Worm (Caenorhabditis elegans) whole organism, L1 larva: Measurements from ENCODE around the gene nhr-27.

Experiments
- C16A3.4 ChIP-seq: fragments of 150-350 bp; optimal IDR thresholded peaks from 2 replicates; lab custom pipeline; 2014; ENCODE audit warnings: missing biosample characterization, missing genetic modification characterization
- aha-1 ChIP-seq: fragments of 150-350 bp; optimal IDR thresholded peaks from 2 replicates; lab custom pipeline; 2014; ENCODE audit warnings: missing biosample characterization, missing genetic modification characterization
- alr-1 ChIP-seq: fragments of 200-800 bp; sonication (Bioruptor generic); optimal IDR thresholded peaks from 2 replicates; lab custom pipeline; 2018; ENCODE audit warnings: borderline replicate concordance, mild to moderate bottlenecking, missing genetic modification characterization, missing compliant biosample characterization
- blmp-1 ChIP-seq: fragments of 150-350 bp; optimal IDR thresholded peaks from 2 replicates; lab custom pipeline; 2014; ENCODE audit warnings: missing biosample characterization, missing genetic modification characterization
- ceh-82 ChIP-seq, 3 experiments: fragments of 150-350 bp in 1 of 3; sonication (generic microtip) in 2 of 3; optimal IDR thresholded peaks; 2 replicates each; lab custom pipeline; 2014 to 2017; ENCODE audit warnings: missing biosample characterization in 3 of 3, missing genetic modification characterization in 3 of 3
- ceh-90 ChIP-seq: sonication (generic microtip); optimal IDR thresholded peaks from 2 replicates; lab custom pipeline; 2016; ENCODE audit warnings: missing genetic modification characterization, missing compliant biosample characterization
- ces-1 ChIP-seq: fragments of 150-350 bp; optimal IDR thresholded peaks from 2 replicates; lab custom pipeline; 2014; ENCODE audit warnings: missing biosample characterization, missing genetic modification reagents, missing genetic modification characterization
- dpl-1 ChIP-seq, 3 experiments: fragments of 150-350 bp in 2 of 3; sonication (generic microtip) in 1 of 3; optimal IDR thresholded peaks; 2 replicates each; lab custom pipeline; 2014 to 2017; ENCODE audit warnings: missing biosample characterization in 3 of 3, missing genetic modification characterization in 3 of 3, missing genetic modification reagents in 3 of 3
- dsc-1 ChIP-seq: sonication (generic microtip); optimal IDR thresholded peaks from 2 replicates; lab custom pipeline; 2016; ENCODE audit warnings: mild to moderate bottlenecking, missing genetic modification characterization, missing compliant biosample characterization
- elt-3 ChIP-seq, 6 experiments: fragments of 150-350 bp in 1 of 6; sonication (generic microtip); optimal IDR thresholded peaks; 2 replicates each; lab custom pipeline; 2017 to 2018; ENCODE audit warnings: missing biosample characterization in 6 of 6, missing genetic modification characterization in 6 of 6, inconsistent platforms in 1 of 6
- ets-5 ChIP-seq: fragments of 200-800 bp; sonication (Bioruptor generic); IDR thresholded peaks from 2 replicates; pipeline ENCODE4 v1.3.6; 2022; ENCODE audit warnings: missing genetic modification characterization, missing compliant biosample characterization
- fkh-10 ChIP-seq: sonication (generic microtip); optimal IDR thresholded peaks from 2 replicates; lab custom pipeline; 2017; ENCODE audit warnings: missing biosample characterization, missing genetic modification reagents, missing genetic modification characterization
- fkh-8 ChIP-seq: sonication (generic microtip); optimal IDR thresholded peaks from 2 replicates; lab custom pipeline; 2016; ENCODE audit warnings: mild to moderate bottlenecking, missing genetic modification characterization, missing compliant biosample characterization
- fos-1 ChIP-seq: fragments of 150-350 bp; optimal IDR thresholded peaks from 2 replicates; lab custom pipeline; 2014; ENCODE audit warnings: missing biosample characterization, missing genetic modification characterization
- grh-1 ChIP-seq: fragments of 200-800 bp; sonication (Bioruptor generic); IDR thresholded peaks from 2 replicates; pipeline ENCODE4 v1.3.6; 2022; ENCODE audit warnings: missing genetic modification reagents, missing genetic modification characterization, missing compliant biosample characterization
- hlh-17 ChIP-seq: fragments of 200-800 bp; sonication (Bioruptor generic); optimal IDR thresholded peaks from 2 replicates; lab custom pipeline; 2018; ENCODE audit warnings: missing genetic modification characterization, mild to moderate bottlenecking, missing compliant biosample characterization, moderate library complexity, borderline replicate concordance
- hlh-4 ChIP-seq: sonication (generic microtip); optimal IDR thresholded peaks from 2 replicates; lab custom pipeline; 2016; ENCODE audit warnings: mild to moderate bottlenecking, missing genetic modification characterization, missing compliant biosample characterization
- isw-1 ChIP-seq: fragments of 200-800 bp; sonication (Bioruptor generic); IDR thresholded peaks from 2 replicates; pipeline ENCODE4 v1.3.6; 2022; ENCODE audit warnings: missing genetic modification characterization, missing compliant biosample characterization
- jun-1 ChIP-seq: fragments of 150-350 bp; optimal IDR thresholded peaks from 2 replicates; lab custom pipeline; 2014; ENCODE audit warnings: missing biosample characterization, missing genetic modification reagents, missing genetic modification characterization
- lin-13 ChIP-seq: fragments of 150-350 bp; optimal IDR thresholded peaks from 2 replicates; lab custom pipeline; 2014; ENCODE audit warnings: missing biosample characterization, missing genetic modification reagents, missing genetic modification characterization
- lin-14 ChIP-seq: fragments of 200-800 bp; sonication (Bioruptor generic); optimal IDR thresholded peaks from 2 replicates; lab custom pipeline; 2018; ENCODE audit warnings: mild to moderate bottlenecking, missing genetic modification characterization, moderate library complexity, missing compliant biosample characterization
- lin-35 ChIP-seq, 2 experiments: fragments of 150-350 bp; optimal IDR thresholded peaks; 2 replicates each; lab custom pipeline; 2014; ENCODE audit warnings: missing biosample characterization in 2 of 2, missing genetic modification characterization in 2 of 2, missing genetic modification reagents in 2 of 2
- lin-39 ChIP-seq: fragments of 150-350 bp; optimal IDR thresholded peaks from 2 replicates; lab custom pipeline; 2014; ENCODE audit warnings: missing biosample characterization, missing genetic modification reagents, missing genetic modification characterization
- lir-3 ChIP-seq: sonication (generic microtip); optimal IDR thresholded peaks from 2 replicates; lab custom pipeline; 2016; ENCODE audit warnings: mild to moderate bottlenecking, missing genetic modification characterization, moderate library complexity, missing compliant biosample characterization; ENCODE audit not compliant: poor library complexity
- lsy-2 ChIP-seq, 2 experiments: fragments of 150-350 bp; optimal IDR thresholded peaks; 2 replicates each; lab custom pipeline; 2014; ENCODE audit warnings: missing biosample characterization in 2 of 2, missing genetic modification characterization in 2 of 2
- mdl-1 ChIP-seq, 2 experiments: fragments of 150-350 bp; optimal IDR thresholded peaks; 2 replicates each; lab custom pipeline; 2014 to 2017; ENCODE audit warnings: missing biosample characterization in 2 of 2, missing genetic modification characterization in 2 of 2, inconsistent platforms in 1 of 2
- mef-2 ChIP-seq: fragments of 150-350 bp; optimal IDR thresholded peaks from 2 replicates; lab custom pipeline; 2014; ENCODE audit warnings: missing biosample characterization, missing genetic modification characterization
- mep-1 ChIP-seq: fragments of 150-350 bp; optimal IDR thresholded peaks from 2 replicates; lab custom pipeline; 2014; ENCODE audit warnings: missing biosample characterization, missing genetic modification characterization
- nhr-11 ChIP-seq: fragments of 150-350 bp; optimal IDR thresholded peaks from 2 replicates; lab custom pipeline; 2014; ENCODE audit warnings: missing biosample characterization, missing genetic modification characterization
- nhr-19 ChIP-seq: fragments of 200-800 bp; sonication (Bioruptor generic); conservative IDR thresholded peaks from 2 replicates; pipeline ENCODE4 v1.3.6; 2022; ENCODE audit warnings: missing genetic modification characterization, missing compliant biosample characterization
- nhr-20 ChIP-seq: sonication (generic microtip); optimal IDR thresholded peaks from 2 replicates; lab custom pipeline; 2016; ENCODE audit warnings: mild to moderate bottlenecking, missing genetic modification characterization, missing compliant biosample characterization
- nhr-237 ChIP-seq: fragments of 150-350 bp; optimal IDR thresholded peaks from 2 replicates; lab custom pipeline; 2014; ENCODE audit warnings: missing biosample characterization, missing genetic modification characterization
- nhr-28 ChIP-seq: fragments of 150-350 bp; optimal IDR thresholded peaks from 2 replicates; lab custom pipeline; 2014; ENCODE audit warnings: missing biosample characterization, missing genetic modification characterization
- nhr-47 ChIP-seq: sonication (generic microtip); optimal IDR thresholded peaks from 2 replicates; lab custom pipeline; 2016; ENCODE audit warnings: mild to moderate bottlenecking, missing genetic modification characterization, moderate library complexity, missing compliant biosample characterization
- nhr-71 ChIP-seq: sonication (generic microtip); optimal IDR thresholded peaks from 2 replicates; lab custom pipeline; 2016; ENCODE audit warnings: mild to moderate bottlenecking, missing genetic modification characterization, moderate library complexity, missing compliant biosample characterization
- nhr-84 ChIP-seq: sonication (generic microtip); optimal IDR thresholded peaks from 2 replicates; lab custom pipeline; 2017; ENCODE audit warnings: missing biosample characterization, missing genetic modification characterization
- nhr-85 ChIP-seq: sonication (generic microtip); peaks from one replicate; lab custom pipeline; 2016; ENCODE audit warnings: missing genetic modification characterization, inconsistent platforms, missing compliant biosample characterization
- pax-3 ChIP-seq: fragments of 200-800 bp; sonication (Bioruptor generic); optimal IDR thresholded peaks from 2 replicates; lab custom pipeline; 2018; ENCODE audit warnings: mild to moderate bottlenecking, missing genetic modification characterization, moderate library complexity, missing compliant biosample characterization
- pqm-1 ChIP-seq: sonication (generic microtip); optimal IDR thresholded peaks from 3 replicates; lab custom pipeline; 2017; ENCODE audit warnings: missing biosample characterization, missing genetic modification characterization
- sptf-1 ChIP-seq: fragments of 150-350 bp; optimal IDR thresholded peaks from 2 replicates; lab custom pipeline; 2014; ENCODE audit warnings: missing biosample characterization, missing genetic modification characterization
- swsn-7 ChIP-seq: sonication (generic microtip); optimal IDR thresholded peaks from 2 replicates; lab custom pipeline; 2016; ENCODE audit warnings: missing genetic modification characterization, missing compliant biosample characterization
- unc-30 ChIP-seq: sonication (generic microtip); optimal IDR thresholded peaks from 2 replicates; lab custom pipeline; 2017; ENCODE audit warnings: missing biosample characterization, missing genetic modification characterization
- unc-62 ChIP-seq: fragments of 150-350 bp; optimal IDR thresholded peaks from 2 replicates; lab custom pipeline; 2014; ENCODE audit warnings: missing biosample characterization, missing genetic modification reagents, missing genetic modification characterization
- unc-86 ChIP-seq: sonication (generic microtip); optimal IDR thresholded peaks from 2 replicates; lab custom pipeline; 2016; ENCODE audit warnings: missing genetic modification characterization, missing compliant biosample characterization
- unc-98 ChIP-seq: fragments of 200-800 bp; sonication (Bioruptor generic); IDR thresholded peaks from 2 replicates; pipeline ENCODE4 v1.3.6; 2022; ENCODE audit warnings: missing genetic modification characterization, missing compliant biosample characterization
- vab-15 ChIP-seq: sonication (generic microtip); optimal IDR thresholded peaks from 2 replicates; lab custom pipeline; 2017; ENCODE audit warnings: missing genotype, mild to moderate bottlenecking, missing genetic modification characterization, missing compliant biosample characterization
- zip-4 ChIP-seq: fragments of 200-800 bp; sonication (Bioruptor generic); optimal IDR thresholded peaks from 2 replicates; lab custom pipeline; 2018; ENCODE audit warnings: mild to moderate bottlenecking, missing genetic modification characterization, moderate library complexity, missing compliant biosample characterization
- ztf-11 ChIP-seq, 2 experiments: sonication (generic microtip); optimal IDR thresholded peaks; 2 replicates each; lab custom pipeline; 2016 to 2017; ENCODE audit warnings: missing genetic modification characterization in 2 of 2, missing biosample characterization in 1 of 2, missing compliant biosample characterization in 1 of 2

nhr-27 gene

ce11 chrX:12668941-12669501, 139.1 kb downstream of the nhr-27 start (continued):
- TF ChIP-seq lir-3 (tag; lab: Kevin White, UChicago) (no peak), mep-1 (tag; lab: Kevin White, UChicago) (peak; percentile 13), dsc-1 (peak; percentile 97), pqm-1 (no peak), lin-14 (peak; percentile 46), pax-3 (peak; percentile 40), nhr-47 (tag; lab: Kevin White, UChicago) (peak; percentile 83)

ce11 chrX:12667804-12668511, 140.2 kb downstream of the nhr-27 start, which contains the start of gene nhr-17:
nhr-17 (minus strand) TSS chrX:12667854.
- TF ChIP-seq lin-35 (GFP tag; optimal IDR thresholded peaks at IDR 0.05; lab: Kevin White, UChicago) (peak; percentile 8 to 68), nhr-47 (tag; lab: Kevin White, UChicago) (peak; percentile 29), lin-13 (GFP tag; lab: Kevin White, UChicago) (peak; percentile 31), swsn-7 (peak; percentile 20), vab-15 (no peak), grh-1 (GFP tag; lab: Robert Waterston, UW) (no peak), unc-62 (GFP tag; lab: Kevin White, UChicago) (no peak), jun-1 (tag; lab: Kevin White, UChicago) (no peak), nhr-85 (tag; lab: Kevin White, UChicago) (peak; percentile 76), dpl-1 (GFP tag; optimal IDR thresholded peaks at IDR 0.05; lab: Kevin White, UChicago) (peak in 2 of 3 experiments; percentile 22 to 36), nhr-237 (tag; lab: Kevin White, UChicago) (peak; percentile 27), alr-1 (tag; lab: Kevin White, UChicago) (no peak), unc-30 (tag; lab: Kevin White, UChicago) (no peak), lin-39 (tag; lab: Kevin White, UChicago) (no peak), ceh-82 (tag; optimal IDR thresholded peaks at IDR 0.05; lab: Kevin White, UChicago) (peak in 1 of 3 experiments; percentile 2), mep-1 (tag; lab: Kevin White, UChicago) (peak; percentile 77), aha-1 (tag; lab: Kevin White, UChicago) (no peak), dsc-1 (peak; percentile 82), zip-4 (no peak), blmp-1 (tag; lab: Kevin White, UChicago) (peak; percentile 41), mef-2 (tag; lab: Kevin White, UChicago) (no peak), nhr-11 (tag; lab: Kevin White, UChicago) (no peak), lsy-2 (tag; optimal IDR thresholded peaks at IDR 0.05; lab: Kevin White, UChicago) (peak in 1 of 2 experiments; percentile 9), elt-3 (tag; optimal IDR thresholded peaks at IDR 0.05; lab: Kevin White, UChicago) (peak in 2 of 6 experiments; percentile 57 to 80), isw-1 (GFP tag; lab: Robert Waterston, UW) (no peak), sptf-1 (tag; lab: Kevin White, UChicago) (no peak), nhr-71 (tag; lab: Kevin White, UChicago) (peak; percentile 79), ces-1 (GFP tag; lab: Kevin White, UChicago) (no peak), lir-3 (tag; lab: Kevin White, UChicago) (no peak), ets-5 (GFP tag; lab: Robert Waterston, UW) (no peak), C16A3.4 (tag; lab: Kevin White, UChicago) (no peak), nhr-19 (GFP tag; lab: Robert Waterston, UW) (peak; percentile 44), fos-1 (tag; lab: Kevin White, UChicago) (no peak), hlh-17 (GFP tag; lab: Kevin White, UChicago) (no peak), ceh-90 (tag; lab: Kevin White, UChicago) (no peak), unc-98 (GFP tag; lab: Robert Waterston, UW) (no peak), fkh-8 (tag; lab: Kevin White, UChicago) (peak; percentile 69), mdl-1 (tag; optimal IDR thresholded peaks at IDR 0.05; lab: Kevin White, UChicago) (peak in 1 of 2 experiments; percentile 10), fkh-10 (GFP tag; lab: Kevin White, UChicago) (no peak), unc-86 (tag; lab: Kevin White, UChicago) (no peak), ztf-11 (tag; optimal IDR thresholded peaks at IDR 0.05; lab: Kevin White, UChicago) (no peak), nhr-20 (tag; lab: Kevin White, UChicago) (peak; percentile 82), hlh-4 (peak; percentile 78), pax-3 (peak; percentile 6), nhr-28 (tag; lab: Kevin White, UChicago) (no peak), nhr-84 (tag; lab: Kevin White, UChicago) (no peak)
